Fruit fly (Drosophila melanogaster): ENCODE results near the gene Ttc1.
A peak's percentile ranks its signal among the peaks of the same experiment; 100 is the strongest.

Ttc1 gene

dm6 chr3R:16442937-16443336, at the start of gene Ttc1, which contains the start of gene CG14882 (continued):
- TF ChIP-seq hbn (GFP tag; IDR thresholded peaks at IDR 0.05; ENCODE audit: partially characterized antibody) (peak; percentile 58), CG8388 (GFP tag; optimal IDR thresholded peaks at IDR 0.05) (peak; percentile 77), Ets97D (GFP tag; optimal IDR thresholded peaks at IDR 0.05) (peak; percentile 89), run (tag; optimal IDR thresholded peaks at IDR 0.05) (peak; percentile 7), CG34376 (GFP tag; optimal IDR thresholded peaks at IDR 0.05) (peak; percentile 70), gce (GFP tag; IDR thresholded peaks at IDR 0.05) (peak; percentile 13; the same call in 1 of the 3 replicates), CG10959 (GFP tag; IDR thresholded peaks at IDR 0.05) (no peak), CG6791 (GFP tag; IDR thresholded peaks at IDR 0.05; ENCODE audit: partially characterized antibody) (peak; percentile 64; the same call in 1 of the 3 replicates), eyg (GFP tag; optimal IDR thresholded peaks at IDR 0.05) (peak; percentile 56), HLH54F (GFP tag; optimal IDR thresholded peaks at IDR 0.05) (peak; percentile 87), CG10979 (tag; optimal IDR thresholded peaks at IDR 0.05) (peak; percentile 74), CG17568 (GFP tag; optimal IDR thresholded peaks at IDR 0.05) (no peak), CG2129 (GFP tag; IDR thresholded peaks at IDR 0.05; ENCODE audit: partially characterized antibody) (no peak), CG12942 (GFP tag; optimal IDR thresholded peaks at IDR 0.05) (peak; percentile 81), Ada2b (GFP tag; IDR thresholded peaks at IDR 0.05) (peak; percentile 34; the same call in 1 of the 2 replicates), CG6854 (GFP tag; optimal IDR thresholded peaks at IDR 0.05) (peak; percentile 12), CG10462 (GFP tag; optimal IDR thresholded peaks at IDR 0.05) (peak; percentile 87), CG7745 (tag; optimal IDR thresholded peaks at IDR 0.05) (no peak), CG15514 (GFP tag; optimal IDR thresholded peaks at IDR 0.05) (peak; percentile 65), exex (tag; optimal IDR thresholded peaks at IDR 0.05) (no peak), Dref (GFP tag; IDR thresholded peaks at IDR 0.05) (peak; percentile 73), CG3065 (GFP tag; optimal IDR thresholded peaks at IDR 0.05) (peak; percentile 57), Elba2 (GFP tag; optimal IDR thresholded peaks at IDR 0.05) (peak; percentile 42), CG8281 (tag; optimal IDR thresholded peaks at IDR 0.05) (no peak), CG43689 (GFP tag; IDR thresholded peaks at IDR 0.05) (peak; percentile 77), Dbx (GFP tag; IDR thresholded peaks at IDR 0.05) (peak; percentile 77; the same call in 2 of the 3 replicates), Rfx (GFP tag; IDR thresholded peaks at IDR 0.05) (peak; percentile 94), sqz (GFP tag; optimal IDR thresholded peaks at IDR 0.05) (no peak), sr (GFP tag; IDR thresholded peaks at IDR 0.05) (peak; percentile 57; the same call in 2 of the 3 replicates), sna (GFP tag; IDR thresholded peaks at IDR 0.05; ENCODE audit: partially characterized antibody) (peak; percentile 57), org-1 (GFP tag; optimal IDR thresholded peaks at IDR 0.05) (no peak), Camta (GFP tag; optimal IDR thresholded peaks at IDR 0.05) (peak; percentile 79), CG14441 (GFP tag; IDR thresholded peaks at IDR 0.05) (peak; percentile 90), mam (GFP tag; optimal IDR thresholded peaks at IDR 0.05) (peak; percentile 84), H2.0 (GFP tag; IDR thresholded peaks at IDR 0.05) (peak; percentile 92), shn (GFP tag; optimal IDR thresholded peaks at IDR 0.05) (peak; percentile 78), yki (optimal IDR thresholded peaks at IDR 0.05) (no peak), Opbp (GFP tag; IDR thresholded peaks at IDR 0.05; ENCODE audit: partially characterized antibody) (peak; percentile 42; the same call in 1 of the 3 replicates), corto (GFP tag; optimal IDR thresholded peaks at IDR 0.05) (no peak), Doc3 (GFP tag; IDR thresholded peaks at IDR 0.05; ENCODE audit: partially characterized antibody) (0 out of 3 replicates have a peak, but pooled peaks have one; percentile 24), Asciz (GFP tag; optimal IDR thresholded peaks at IDR 0.05) (no peak), CG7372 (GFP tag; IDR thresholded peaks at IDR 0.05) (peak; percentile 72), Spps (tag; optimal IDR thresholded peaks at IDR 0.05) (peak; percentile 44), CG9609 (GFP tag; optimal IDR thresholded peaks at IDR 0.05) (peak; percentile 80), wek (GFP tag; optimal IDR thresholded peaks at IDR 0.05) (no peak), Gug (GFP tag; IDR thresholded peaks at IDR 0.05) (no peak; the same call in 2 of the 4 replicates), Nf-YB (GFP tag; optimal IDR thresholded peaks at IDR 0.05) (peak; percentile 59), Drgx (GFP tag; IDR thresholded peaks at IDR 0.05) (peak; percentile 85), CkIIα-i1 (GFP tag; IDR thresholded peaks at IDR 0.05) (no peak), hth (optimal IDR thresholded peaks at IDR 0.05) (no peak), danr (GFP tag; IDR thresholded peaks at IDR 0.05) (no peak; the same call in 1 of the 2 replicates)

Measured in whole organism, embryonic.